Fruit fly (Drosophila melanogaster): ENCODE measurements around the gene CG46435.

The CG46435 gene

DNA sequence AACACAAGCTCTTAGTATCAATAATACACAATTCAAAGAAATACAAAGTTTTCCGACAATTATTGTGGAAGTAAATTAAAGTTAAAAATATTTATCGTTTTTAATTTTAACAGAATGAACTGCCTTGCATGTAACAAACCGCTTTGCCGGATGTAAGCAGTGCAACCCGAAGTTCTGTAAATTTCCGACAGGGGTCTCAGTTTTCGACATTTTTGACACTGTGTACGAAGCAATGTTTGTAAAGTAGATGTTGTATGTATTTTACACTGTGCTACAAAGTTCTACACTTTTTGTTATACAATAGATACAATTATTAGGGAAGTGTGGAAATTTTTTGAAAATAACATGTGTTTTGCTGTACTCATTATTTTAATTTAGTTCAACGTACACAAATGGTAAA is 28.4 kb upstream of the CG46435 start (continued):
- TF ChIP-seq bowl (GFP tag; IDR thresholded peaks at IDR 0.05) (peak; percentile 61; the same call in 1 of the 2 replicates), CG9609 (GFP tag; optimal IDR thresholded peaks at IDR 0.05) (peak; percentile 89), nerfin-2 (GFP tag; IDR thresholded peaks at IDR 0.05; ENCODE audit: partially characterized antibody) (no peak), Myb (GFP tag; optimal IDR thresholded peaks at IDR 0.05) (peak; percentile 81), dpn (GFP tag; optimal IDR thresholded peaks at IDR 0.05) (peak; percentile 68 to 97), fru (optimal IDR thresholded peaks at IDR 0.05) (no peak), CG3281 (GFP tag; optimal IDR thresholded peaks at IDR 0.05) (peak; percentile 86), HLH3B (GFP tag; IDR thresholded peaks at IDR 0.05) (peak; percentile 94), CG17385 (GFP tag; optimal IDR thresholded peaks at IDR 0.05) (peak; percentile 60), CG8290 (GFP tag; optimal IDR thresholded peaks at IDR 0.05) (peak; percentile 95), CG8290 (tag; optimal IDR thresholded peaks at IDR 0.05) (peak; percentile 57 to 89), CG14667 (GFP tag; IDR thresholded peaks at IDR 0.05) (peak; percentile 89), Dp (GFP tag; optimal IDR thresholded peaks at IDR 0.05) (no peak), CG13624 (GFP tag; optimal IDR thresholded peaks at IDR 0.05) (peak; percentile 94), ranshi (GFP tag; IDR thresholded peaks at IDR 0.05) (peak; percentile 89), Meics (GFP tag; optimal IDR thresholded peaks at IDR 0.05) (peak; percentile 92), CG11723 (GFP tag; optimal IDR thresholded peaks at IDR 0.05) (peak; percentile 63), CG3847 (GFP tag; IDR thresholded peaks at IDR 0.05) (peak; percentile 90), CG2116 (GFP tag; optimal IDR thresholded peaks at IDR 0.05) (peak; percentile 65), CG18476 (GFP tag; optimal IDR thresholded peaks at IDR 0.05) (peak; percentile 73), dysf (GFP tag; IDR thresholded peaks at IDR 0.05) (peak; percentile 92), CG33557 (GFP tag; optimal IDR thresholded peaks at IDR 0.05) (peak; percentile 59), BEAF-32 (GFP tag; optimal IDR thresholded peaks at IDR 0.05) (no peak), sr (GFP tag; IDR thresholded peaks at IDR 0.05) (peak; percentile 93), kah (GFP tag; optimal IDR thresholded peaks at IDR 0.05) (no peak), CG10267 (tag; optimal IDR thresholded peaks at IDR 0.05) (peak; percentile 70), CG8924 (tag; optimal IDR thresholded peaks at IDR 0.05) (no peak), CG12659 (GFP tag; optimal IDR thresholded peaks at IDR 0.05) (peak; percentile 81), HmgD (GFP tag; optimal IDR thresholded peaks at IDR 0.05) (peak; percentile 97), CG1603 (tag; optimal IDR thresholded peaks at IDR 0.05) (peak; percentile 93), Dad (GFP tag; optimal IDR thresholded peaks at IDR 0.05) (peak; percentile 92), CG17328 (GFP tag; IDR thresholded peaks at IDR 0.05) (peak; percentile 92), lov (optimal IDR thresholded peaks at IDR 0.05) (no peak), lov (GFP tag; IDR thresholded peaks at IDR 0.05) (peak; percentile 95), slp2 (GFP tag; optimal IDR thresholded peaks at IDR 0.05) (peak; percentile 89), fd3F (GFP tag; optimal IDR thresholded peaks at IDR 0.05) (peak; percentile 79), CG17568 (GFP tag; optimal IDR thresholded peaks at IDR 0.05) (no peak), CG4820 (GFP tag; optimal IDR thresholded peaks at IDR 0.05) (peak; percentile 85), CG11085 (GFP tag; IDR thresholded peaks at IDR 0.05) (peak; percentile 97), ash1 (GFP tag; optimal IDR thresholded peaks at IDR 0.05) (peak; percentile 86), ERR (GFP tag; optimal IDR thresholded peaks at IDR 0.05) (peak; percentile 86), Opbp (GFP tag; IDR thresholded peaks at IDR 0.05; ENCODE audit: partially characterized antibody) (peak; percentile 53; the same call in 1 of the 3 replicates), CG6813 (GFP tag; optimal IDR thresholded peaks at IDR 0.05) (peak; percentile 76), Max (GFP tag; optimal IDR thresholded peaks at IDR 0.05) (peak; percentile 86), Adf1 (GFP tag; IDR thresholded peaks at IDR 0.05) (peak; percentile 41; the same call in 1 of the 2 replicates), stc (GFP tag; IDR thresholded peaks at IDR 0.05) (peak; percentile 86), Bteb2 (GFP tag; optimal IDR thresholded peaks at IDR 0.05) (peak; percentile 73), zen (tag; optimal IDR thresholded peaks at IDR 0.05) (peak; percentile 89), gcm (GFP tag; optimal IDR thresholded peaks at IDR 0.05) (no peak), CG10209 (GFP tag; optimal IDR thresholded peaks at IDR 0.05) (peak; percentile 86), CG10959 (GFP tag; IDR thresholded peaks at IDR 0.05) (peak; percentile 72), Doc2 (GFP tag; IDR thresholded peaks at IDR 0.05) (peak; percentile 93)

All from whole organism, embryonic.